Worm (Caenorhabditis elegans): ENCODE measurements around the gene str-116.
"Not testable (repeated sequence)": the region's sequence is repeated elsewhere in the genome, so short reads cannot be mapped to it uniquely, and the experiment has no call there.

ce11 chrV:11286114-11286513 lies 19.3 kb downstream of the str-116 start, which contains the start of gene C03E10.3:
- not testable (repeated sequence) for TF ChIP-seq pqm-1 (tag; optimal IDR thresholded peaks at IDR 0.05); lin-15B (tag; optimal IDR thresholded peaks at IDR 0.05); ceh-28 (tag; optimal IDR thresholded peaks at IDR 0.05); lin-39 (tag; optimal IDR thresholded peaks at IDR 0.05); nhr-76 (tag; optimal IDR thresholded peaks at IDR 0.05); unc-62 (GFP tag; optimal IDR thresholded peaks at IDR 0.05); aly-2 (tag; optimal IDR thresholded peaks at IDR 0.05); elt-1 (tag; optimal IDR thresholded peaks at IDR 0.05)

All from whole organism, L3 larva.